Fruit fly (Drosophila melanogaster): ENCODE measurements around the gene TAF1B.

Gene TAF1B

DNA sequence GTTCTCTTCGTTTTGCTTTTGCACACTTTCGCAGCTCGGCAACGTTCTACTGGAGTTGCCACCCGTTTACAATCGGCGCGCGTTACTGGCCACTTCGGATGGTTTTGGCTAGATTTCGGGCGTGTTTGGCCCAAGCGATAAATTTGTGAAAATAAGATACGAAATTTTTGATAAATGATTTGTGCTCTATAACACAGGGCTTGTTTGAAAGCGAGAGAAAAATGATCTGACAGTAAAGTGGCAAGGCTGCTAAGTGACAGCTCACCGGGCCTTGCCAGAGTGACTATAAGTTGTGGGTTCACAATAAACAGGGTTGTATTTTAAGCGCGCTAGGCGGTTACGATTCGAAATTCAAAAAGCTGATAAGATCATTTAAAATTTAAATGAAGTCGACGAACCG, 34.0 kb downstream of the TAF1B start, which contains the start of gene Fmr1 (continued):
- TF ChIP-seq CG14710 (tag; optimal IDR thresholded peaks at IDR 0.05) (peak; percentile 87), CG10462 (GFP tag; optimal IDR thresholded peaks at IDR 0.05) (peak; percentile 1), CG10565 (GFP tag; optimal IDR thresholded peaks at IDR 0.05) (no peak), gcm2 (GFP tag; optimal IDR thresholded peaks at IDR 0.05) (no peak), Nf-YC (tag; optimal IDR thresholded peaks at IDR 0.05) (peak; percentile 24), CG6272 (GFP tag; IDR thresholded peaks at IDR 0.05) (peak; percentile 40; the same call in 1 of the 2 replicates), fru (optimal IDR thresholded peaks at IDR 0.05) (no peak), CG9215 (GFP tag; IDR thresholded peaks at IDR 0.05) (no peak; the same call in 1 of the 2 replicates), Scr (GFP tag; IDR thresholded peaks at IDR 0.05; ENCODE audit: partially characterized antibody) (peak; percentile 44; the same call in 1 of the 2 replicates), ATbp (GFP tag; optimal IDR thresholded peaks at IDR 0.05) (peak; percentile 12), CG11093 (GFP tag; IDR thresholded peaks at IDR 0.05) (no peak), CG33557 (GFP tag; optimal IDR thresholded peaks at IDR 0.05) (no peak), CG3726 (GFP tag; IDR thresholded peaks at IDR 0.05) (no peak), Drgx (GFP tag; IDR thresholded peaks at IDR 0.05) (no peak), insv (GFP tag; optimal IDR thresholded peaks at IDR 0.05) (no peak), ci (GFP tag; IDR thresholded peaks at IDR 0.05) (no peak), pb (GFP tag; optimal IDR thresholded peaks at IDR 0.05) (peak; percentile 60), Neu2 (GFP tag; optimal IDR thresholded peaks at IDR 0.05; ENCODE audit: borderline replicate concordance) (no peak), otp (GFP tag; IDR thresholded peaks at IDR 0.05) (no peak), CG17361 (GFP tag; IDR thresholded peaks at IDR 0.05) (peak; percentile 61), corto (GFP tag; optimal IDR thresholded peaks at IDR 0.05) (no peak), sima (GFP tag; optimal IDR thresholded peaks at IDR 0.05) (no peak), grau (tag; optimal IDR thresholded peaks at IDR 0.05) (peak; percentile 65), jing (GFP tag; optimal IDR thresholded peaks at IDR 0.05) (no peak), CG6654 (GFP tag; optimal IDR thresholded peaks at IDR 0.05) (no peak), luna (GFP tag; optimal IDR thresholded peaks at IDR 0.05) (peak; percentile 12), Dref (GFP tag; IDR thresholded peaks at IDR 0.05) (peak; percentile 42; the same call in 1 of the 2 replicates), ash1 (GFP tag; optimal IDR thresholded peaks at IDR 0.05) (no peak), zen (tag; optimal IDR thresholded peaks at IDR 0.05) (peak; percentile 36), CG4820 (GFP tag; optimal IDR thresholded peaks at IDR 0.05) (peak; percentile 25), CG3407 (GFP tag; optimal IDR thresholded peaks at IDR 0.05) (no peak), Oaz (GFP tag; IDR thresholded peaks at IDR 0.05) (no peak), TFAM (GFP tag; optimal IDR thresholded peaks at IDR 0.05) (no peak), NFAT (GFP tag; IDR thresholded peaks at IDR 0.05) (peak; percentile 46; the same call in 1 of the 2 replicates), da (GFP tag; optimal IDR thresholded peaks at IDR 0.05) (peak; percentile 45), YL-1 (GFP tag; optimal IDR thresholded peaks at IDR 0.05) (peak; percentile 17), CG2199 (GFP tag; IDR thresholded peaks at IDR 0.05) (0 out of 3 replicates have a peak, but pooled peaks have one; percentile 51), CG9797 (GFP tag; optimal IDR thresholded peaks at IDR 0.05) (peak; percentile 60), hth (optimal IDR thresholded peaks at IDR 0.05) (no peak), Trl (optimal IDR thresholded peaks at IDR 0.05) (no peak), Trl (GFP tag; optimal IDR thresholded peaks at IDR 0.05) (peak; percentile 52), cas (GFP tag; IDR thresholded peaks at IDR 0.05) (no peak), Camta (GFP tag; optimal IDR thresholded peaks at IDR 0.05) (peak; percentile 60), CG9727 (GFP tag; optimal IDR thresholded peaks at IDR 0.05) (peak; percentile 17), CG10431 (GFP tag; optimal IDR thresholded peaks at IDR 0.05) (no peak), Meics (GFP tag; optimal IDR thresholded peaks at IDR 0.05) (peak; percentile 25), croc (GFP tag; conservative IDR thresholded peaks at IDR 0.05) (no peak), dati (GFP tag; IDR thresholded peaks at IDR 0.05) (no peak), BtbVII (GFP tag; optimal IDR thresholded peaks at IDR 0.05) (no peak), inv (GFP tag; IDR thresholded peaks at IDR 0.05; ENCODE audit: partially characterized antibody) (no peak; the same call in 1 of the 2 replicates), CG13775 (GFP tag; optimal IDR thresholded peaks at IDR 0.05) (peak; percentile 66), CG15514 (GFP tag; optimal IDR thresholded peaks at IDR 0.05) (peak; percentile 85), CG4424 (GFP tag; optimal IDR thresholded peaks at IDR 0.05) (peak; percentile 22)
